Fruit fly (Drosophila melanogaster) whole organism, embryonic: Measurements from ENCODE around the gene Rpt5.

ENCODE experiments used
- Asciz ChIP-seq: fragments of 200-800 bp; sonication (Bioruptor generic); optimal IDR thresholded peaks from 2 replicates; lab custom pipeline; 2017; ENCODE audit warnings: missing biosample characterization, mild to moderate bottlenecking, missing genetic modification characterization, missing genetic modification reagents
- CG10274 ChIP-seq: fragments of 200-800 bp; sonication (Bioruptor generic); optimal IDR thresholded peaks from 3 replicates; lab custom pipeline; 2017; ENCODE audit warnings: missing biosample characterization, mild to moderate bottlenecking, missing genetic modification characterization
- CG11560 ChIP-seq: fragments of 200-800 bp; sonication (Bioruptor generic); IDR thresholded peaks from 3 replicates; pipeline ENCODE4 v1.3.6; 2022; ENCODE audit warnings: missing biosample characterization, missing genetic modification characterization
- CG11696 ChIP-seq: fragments of 200-800 bp; sonication (Bioruptor generic); IDR thresholded peaks from 2 replicates; pipeline ENCODE4 v1.3.6; 2022; ENCODE audit warnings: missing biosample characterization, missing genetic modification characterization
- CG12219 ChIP-seq: fragments of 200-800 bp; sonication (Bioruptor generic); optimal IDR thresholded peaks from 3 replicates; lab custom pipeline; 2018; ENCODE audit warnings: missing biosample characterization, mild to moderate bottlenecking, missing genetic modification characterization
- CG1233 ChIP-seq: fragments of 200-800 bp; sonication (Bioruptor generic); optimal IDR thresholded peaks from 4 replicates; lab custom pipeline; 2018; ENCODE audit warnings: missing biosample characterization, mild to moderate bottlenecking, missing genetic modification characterization
- CG12744 ChIP-seq: fragments of 200-800 bp; sonication (Bioruptor generic); optimal IDR thresholded peaks from 2 replicates; lab custom pipeline; 2016; ENCODE audit warnings: missing biosample characterization, missing genetic modification characterization
- CG15514 ChIP-seq: fragments of 200-800 bp; sonication (Bioruptor generic); optimal IDR thresholded peaks from 3 replicates; lab custom pipeline; 2017; ENCODE audit warnings: missing biosample characterization, missing genetic modification characterization, mild to moderate bottlenecking, moderate library complexity, missing genetic modification reagents
- CG16863 ChIP-seq: fragments of 200-800 bp; sonication (Bioruptor generic); optimal IDR thresholded peaks from 3 replicates; lab custom pipeline; 2016; ENCODE audit warnings: missing biosample characterization, missing genetic modification characterization
- CG17328 ChIP-seq: fragments of 200-800 bp; sonication (Bioruptor generic); IDR thresholded peaks from 2 replicates; pipeline ENCODE4 v1.3.6; 2022; ENCODE audit warnings: missing biosample characterization, missing genetic modification characterization
- CG17802 ChIP-seq: fragments of 200-800 bp; sonication (Bioruptor generic); optimal IDR thresholded peaks from 2 replicates; lab custom pipeline; 2018; ENCODE audit warnings: missing biosample characterization, mild to moderate bottlenecking, missing genetic modification characterization, moderate library complexity
- CG17912 ChIP-seq: fragments of 200-800 bp; sonication (Bioruptor generic); optimal IDR thresholded peaks from 2 replicates; lab custom pipeline; 2018; ENCODE audit warnings: missing biosample characterization, mild to moderate bottlenecking, missing genetic modification characterization
- CG1792 ChIP-seq: fragments of 200-800 bp; sonication (Bioruptor generic); optimal IDR thresholded peaks from 2 replicates; lab custom pipeline; 2016; ENCODE audit warnings: missing biosample characterization, missing genetic modification characterization
- CG18619 ChIP-seq: fragments of 200-800 bp; sonication (Bioruptor generic); optimal IDR thresholded peaks from 3 replicates; lab custom pipeline; 2017; ENCODE audit warnings: missing biosample characterization, mild to moderate bottlenecking, missing genetic modification characterization
- CG31441 ChIP-seq: fragments of 200-800 bp; sonication (Bioruptor generic); IDR thresholded peaks from 2 replicates; pipeline ENCODE4 v1.3.6; 2022; ENCODE audit warnings: missing biosample characterization, missing genetic modification characterization
- CG33557 ChIP-seq: fragments of 200-800 bp; sonication (Bioruptor generic); optimal IDR thresholded peaks from 2 replicates; lab custom pipeline; 2019; ENCODE audit warnings: missing biosample characterization, mild to moderate bottlenecking, missing genetic modification characterization, moderate library complexity
- CG4707 ChIP-seq: fragments of 200-800 bp; sonication (Bioruptor generic); optimal IDR thresholded peaks from 2 replicates; lab custom pipeline; 2018; ENCODE audit warnings: missing biosample characterization, mild to moderate bottlenecking, missing genetic modification characterization, moderate library complexity
- CG6254 ChIP-seq: fragments of 200-800 bp; sonication (Bioruptor generic); optimal IDR thresholded peaks from 3 replicates; lab custom pipeline; 2017; ENCODE audit warnings: mild to moderate bottlenecking, missing biosample characterization, missing genetic modification reagents, missing genetic modification characterization
- CG7357 ChIP-seq: fragments of 200-800 bp; sonication (Bioruptor generic); IDR thresholded peaks from 3 replicates; pipeline ENCODE4 v1.3.6; 2022; ENCODE audit warnings: missing biosample characterization, missing genetic modification characterization
- CG7987 ChIP-seq: fragments of 200-800 bp; sonication (Bioruptor generic); optimal IDR thresholded peaks from 2 replicates; lab custom pipeline; 2018; ENCODE audit warnings: missing biosample characterization, mild to moderate bottlenecking, missing genetic modification characterization, moderate library complexity
- CG8089 ChIP-seq: fragments of 200-800 bp; sonication (Bioruptor generic); optimal IDR thresholded peaks from 3 replicates; lab custom pipeline; 2016; ENCODE audit warnings: missing biosample characterization, missing genetic modification characterization
- CG8359 ChIP-seq: fragments of 200-800 bp; sonication (Bioruptor generic); optimal IDR thresholded peaks from 2 replicates; lab custom pipeline; 2017; ENCODE audit warnings: missing biosample characterization, mild to moderate bottlenecking, missing genetic modification characterization, borderline replicate concordance
- CG9437 ChIP-seq: fragments of 200-800 bp; sonication (Bioruptor generic); optimal IDR thresholded peaks from 2 replicates; lab custom pipeline; 2018; ENCODE audit warnings: missing biosample characterization, mild to moderate bottlenecking, missing genetic modification characterization
- D ChIP-seq, 2 experiments: fragments of 200-800 bp in 1 of 2; fragments of >200 bp in 1 of 2; sonication (Bioruptor generic) in 1 of 2; optimal IDR thresholded peaks; 2 replicates in 1 of 2; 3 replicates in 1 of 2; lab custom pipeline; 2017; ENCODE audit warnings: mild to moderate bottlenecking in 1 of 2, missing biosample characterization in 1 of 2, missing genetic modification characterization in 1 of 2, missing genetic modification reagents in 1 of 2
- Dip2 ChIP-seq: fragments of 200-800 bp; sonication (Bioruptor generic); IDR thresholded peaks from 2 replicates; pipeline ENCODE4 v1.3.6; 2022; ENCODE audit warnings: missing biosample characterization, missing genetic modification characterization
- Dp ChIP-seq: fragments of 200-800 bp; sonication (Bioruptor generic); optimal IDR thresholded peaks from 2 replicates; lab custom pipeline; 2018; ENCODE audit warnings: missing biosample characterization, mild to moderate bottlenecking, missing genetic modification characterization, moderate library complexity
- Dref ChIP-seq: fragments of 200-800 bp; sonication (Bioruptor generic); IDR thresholded peaks from 2 replicates; pipeline ENCODE4 v1.3.6; 2022; ENCODE audit warnings: missing biosample characterization, missing genetic modification characterization
- Drgx ChIP-seq: fragments of 200-800 bp; sonication (Bioruptor generic); IDR thresholded peaks from 2 replicates; pipeline ENCODE4 v1.3.6; 2022; ENCODE audit warnings: missing biosample characterization, missing genetic modification characterization
- HLH4C ChIP-seq: fragments of 200-800 bp; sonication (Bioruptor generic); IDR thresholded peaks from 3 replicates; pipeline ENCODE4 v1.3.6; 2022; ENCODE audit warnings: missing biosample characterization, missing genetic modification characterization; ENCODE audit not compliant: partially characterized antibody
- Hey ChIP-seq: fragments of 200-800 bp; sonication (Bioruptor generic); optimal IDR thresholded peaks from 3 replicates; lab custom pipeline; 2018; ENCODE audit warnings: missing biosample characterization, mild to moderate bottlenecking, missing genetic modification characterization
- Hsf ChIP-seq: fragments of 200-800 bp; sonication (Bioruptor generic); optimal IDR thresholded peaks from 3 replicates; lab custom pipeline; 2016; ENCODE audit warnings: missing biosample characterization, missing genetic modification characterization
- NC2β ChIP-seq: fragments of 200-800 bp; sonication (Bioruptor generic); optimal IDR thresholded peaks from 2 replicates; lab custom pipeline; 2016; ENCODE audit warnings: missing biosample characterization, missing genetic modification characterization
- Oaz ChIP-seq: fragments of 200-800 bp; sonication (Bioruptor generic); IDR thresholded peaks from 2 replicates; pipeline ENCODE4 v1.3.6; 2022; ENCODE audit warnings: missing biosample characterization, missing genetic modification characterization
- Optix ChIP-seq: fragments of 200-800 bp; sonication (Bioruptor generic); IDR thresholded peaks from 3 replicates; pipeline ENCODE4 v1.3.6; 2022; ENCODE audit warnings: missing biosample characterization, missing genetic modification characterization
- Taf1 ChIP-seq: fragments of 200-800 bp; sonication (Bioruptor generic); IDR thresholded peaks from 2 replicates; pipeline ENCODE4 v1.3.6; 2022; ENCODE audit warnings: missing biosample characterization, missing genetic modification characterization
- br ChIP-seq: fragments of >200 bp; optimal IDR thresholded peaks from 2 replicates; lab custom pipeline; 2017
- btn ChIP-seq: fragments of 200-800 bp; sonication (Bioruptor generic); optimal IDR thresholded peaks from 2 replicates; lab custom pipeline; 2016; ENCODE audit warnings: missing biosample characterization, missing genetic modification characterization
- ci ChIP-seq: fragments of 200-800 bp; sonication (Bioruptor generic); IDR thresholded peaks from 3 replicates; pipeline ENCODE4 v1.3.6; 2022; ENCODE audit warnings: missing biosample characterization, missing genetic modification characterization
- crc ChIP-seq: fragments of 200-800 bp; sonication (Bioruptor generic); optimal IDR thresholded peaks from 2 replicates; lab custom pipeline; 2016; ENCODE audit warnings: missing biosample characterization, missing genetic modification characterization
- cwo ChIP-seq: fragments of 200-800 bp; sonication (Bioruptor generic); optimal IDR thresholded peaks from 3 replicates; lab custom pipeline; 2017; ENCODE audit warnings: missing biosample characterization, missing genetic modification characterization, mild to moderate bottlenecking, moderate library complexity, missing genetic modification reagents
- da ChIP-seq: fragments of 200-800 bp; sonication (Bioruptor generic); optimal IDR thresholded peaks from 2 replicates; lab custom pipeline; 2016; ENCODE audit warnings: missing biosample characterization, missing genetic modification characterization
- dm ChIP-seq: fragments of 200-800 bp; sonication (Bioruptor generic); optimal IDR thresholded peaks from 3 replicates; lab custom pipeline; 2016; ENCODE audit warnings: missing biosample characterization, missing genetic modification characterization
- dysf ChIP-seq: fragments of 200-800 bp; sonication (Bioruptor generic); IDR thresholded peaks from 3 replicates; pipeline ENCODE4 v1.3.6; 2022; ENCODE audit warnings: missing biosample characterization, missing genetic modification characterization
- gcm ChIP-seq: fragments of 200-800 bp; sonication (Bioruptor generic); optimal IDR thresholded peaks from 2 replicates; lab custom pipeline; 2019; ENCODE audit warnings: missing biosample characterization, mild to moderate bottlenecking, missing genetic modification characterization, moderate library complexity
- h ChIP-seq: fragments of >200 bp; optimal IDR thresholded peaks from 2 replicates; lab custom pipeline; 2017
- hkb ChIP-seq, 2 experiments: fragments of 200-800 bp in 1 of 2; fragments of >200 bp in 1 of 2; sonication (Bioruptor generic) in 1 of 2; IDR thresholded peaks in 1 of 2; optimal IDR thresholded peaks in 1 of 2; 2 replicates each; pipeline versions ENCODE4 v1.3.6 to Lab custom; 2017 to 2022; ENCODE audit warnings: missing biosample characterization in 1 of 2, missing genetic modification characterization in 1 of 2
- kah ChIP-seq: fragments of 200-800 bp; sonication (Bioruptor generic); optimal IDR thresholded peaks from 2 replicates; lab custom pipeline; 2018; ENCODE audit warnings: missing biosample characterization, mild to moderate bottlenecking, missing genetic modification characterization
- peb ChIP-seq: fragments of 200-800 bp; sonication (Bioruptor generic); IDR thresholded peaks from 2 replicates; pipeline ENCODE4 v1.3.6; 2022; ENCODE audit warnings: missing biosample characterization, missing genetic modification characterization
- schlank ChIP-seq: fragments of 200-800 bp; sonication (Bioruptor generic); optimal IDR thresholded peaks from 2 replicates; lab custom pipeline; 2018; ENCODE audit warnings: missing biosample characterization, mild to moderate bottlenecking, missing genetic modification characterization
- zen ChIP-seq: fragments of 200-800 bp; sonication (Bioruptor generic); optimal IDR thresholded peaks from 3 replicates; lab custom pipeline; 2018; ENCODE audit warnings: missing biosample characterization, mild to moderate bottlenecking, missing genetic modification characterization, moderate library complexity
- zen2 ChIP-seq: fragments of 200-800 bp; sonication (Bioruptor generic); IDR thresholded peaks from 3 replicates; pipeline ENCODE4 v1.3.6; 2022; ENCODE audit warnings: missing biosample characterization, missing genetic modification characterization; ENCODE audit not compliant: partially characterized antibody

Rpt5 gene

dm6 chr3R:23803668-23804067 is 51.0 kb downstream of the Rpt5 start, which contains the start of gene CG34355 (continued):
- TF ChIP-seq Dip2 (GFP tag; lab: Robert Waterston, UW), result no peak
- TF ChIP-seq kah (GFP tag; lab: Kevin White, UChicago), result peak; percentile 43
- no peak for TF ChIP-seq br (lab: Kevin White, UChicago)
- TF ChIP-seq CG1792 (GFP tag; lab: Kevin White, UChicago), result no peak
- peak; percentile 63 for TF ChIP-seq CG6254
- TF ChIP-seq HLH4C (GFP tag; lab: Robert Waterston, UW), result no peak
- peak; percentile 12 for TF ChIP-seq Hsf (GFP tag; lab: Kevin White, UChicago)
- TF ChIP-seq Asciz (GFP tag; lab: Kevin White, UChicago), result peak; percentile 49
- TF ChIP-seq CG11560 (tag; lab: Robert Waterston, UW), result no peak
- no peak for TF ChIP-seq hkb (optimal IDR thresholded peaks at IDR 0.05; lab: Kevin White, UChicago)
- TF ChIP-seq hkb (GFP tag; IDR thresholded peaks at IDR 0.05; lab: Robert Waterston, UW), result 0 out of 2 replicates have a peak, but pooled peaks have one; percentile 17
- TF ChIP-seq CG16863 (GFP tag; lab: Kevin White, UChicago), result peak; percentile 15
- TF ChIP-seq CG7357 (GFP tag; lab: Robert Waterston, UW), result no peak
- peak; percentile 56 for TF ChIP-seq CG9437 (GFP tag; lab: Kevin White, UChicago)
- TF ChIP-seq cwo, result no peak
- no peak for TF ChIP-seq dm (GFP tag; lab: Kevin White, UChicago)
- no peak for TF ChIP-seq da (GFP tag; lab: Kevin White, UChicago)
- no peak for TF ChIP-seq CG10274 (GFP tag; lab: Kevin White, UChicago)
- TF ChIP-seq CG15514, result no peak
- TF ChIP-seq CG17912 (GFP tag; lab: Kevin White, UChicago), result peak; percentile 82
- peak; percentile 54 for TF ChIP-seq gcm
- peak; percentile 27; the same call in 1 of the 3 replicates for TF ChIP-seq dysf (GFP tag; lab: Robert Waterston, UW)
- peak; percentile 33; the same call in 1 of the 2 replicates for TF ChIP-seq CG11696 (GFP tag; lab: Robert Waterston, UW)
- peak; percentile 1 for TF ChIP-seq Dp
- TF ChIP-seq CG8089, result peak; percentile 5
- TF ChIP-seq CG31441 (GFP tag; lab: Robert Waterston, UW), result no peak
- TF ChIP-seq Drgx (GFP tag; lab: Robert Waterston, UW), result no peak
- peak; percentile 83 for TF ChIP-seq CG4707 (GFP tag; lab: Kevin White, UChicago)
- TF ChIP-seq CG12744 (GFP tag; lab: Kevin White, UChicago), result peak; percentile 19
- peak; percentile 80 for TF ChIP-seq CG12219 (GFP tag; lab: Kevin White, UChicago)
- no peak for TF ChIP-seq zen2 (GFP tag; lab: Robert Waterston, UW)
- TF ChIP-seq CG33557, result peak; percentile 42
- TF ChIP-seq Taf1 (GFP tag; lab: Robert Waterston, UW), result no peak
- no peak for TF ChIP-seq h (lab: Kevin White, UChicago)
- TF ChIP-seq CG7987 (GFP tag; lab: Kevin White, UChicago), result peak; percentile 62
- peak; percentile 94 for TF ChIP-seq ci (GFP tag; lab: Robert Waterston, UW)
- no peak for TF ChIP-seq Oaz (GFP tag; lab: Robert Waterston, UW)
- TF ChIP-seq CG8359 (GFP tag; lab: Kevin White, UChicago), result no peak
- TF ChIP-seq CG17328 (GFP tag; lab: Robert Waterston, UW), result peak; percentile 70
- TF ChIP-seq Hey (tag; lab: Kevin White, UChicago), result peak; percentile 5
- TF ChIP-seq CG18619 (GFP tag; lab: Kevin White, UChicago), result peak; percentile 71
- TF ChIP-seq peb (GFP tag; lab: Robert Waterston, UW), result no peak
- TF ChIP-seq btn, result peak; percentile 30
- no peak for TF ChIP-seq schlank
- no peak for TF ChIP-seq crc (GFP tag; lab: Kevin White, UChicago)
- TF ChIP-seq Dref (GFP tag; lab: Robert Waterston, UW), result no peak
- TF ChIP-seq D (optimal IDR thresholded peaks at IDR 0.05; lab: Kevin White, UChicago), result no peak
- peak; percentile 56 for TF ChIP-seq D (GFP tag; optimal IDR thresholded peaks at IDR 0.05; lab: Kevin White, UChicago)
- peak; percentile 7 for TF ChIP-seq NC2β (GFP tag; lab: Kevin White, UChicago)
- no peak for TF ChIP-seq Optix (GFP tag; lab: Robert Waterston, UW)
- peak; percentile 69 for TF ChIP-seq CG1233 (GFP tag; lab: Kevin White, UChicago)
- TF ChIP-seq zen (tag; lab: Kevin White, UChicago), result peak; percentile 26
- TF ChIP-seq CG17802 (tag; lab: Kevin White, UChicago), result peak; percentile 45
